Worm (Caenorhabditis elegans): ENCODE data around the gene npr-3.

ce11 chrIV:11461335-11461734 lies 1.6 kb downstream of the npr-3 start:
- TF ChIP-seq pqm-1 (tag; optimal IDR thresholded peaks at IDR 0.05) (no peak), ceh-2 (tag; optimal IDR thresholded peaks at IDR 0.05) (no peak), ets-4 (tag; optimal IDR thresholded peaks at IDR 0.05) (no peak), pha-4 (tag; optimal IDR thresholded peaks at IDR 0.05) (no peak), unc-42 (tag; optimal IDR thresholded peaks at IDR 0.05) (no peak), hlh-30 (tag; optimal IDR thresholded peaks at IDR 0.05; ENCODE audit: insufficient read depth) (no peak), ceh-34 (tag; optimal IDR thresholded peaks at IDR 0.05) (no peak), hlh-8 (tag; optimal IDR thresholded peaks at IDR 0.05) (no peak), F13H6.1 (tag; optimal IDR thresholded peaks at IDR 0.05) (no peak), fkh-10 (GFP tag; optimal IDR thresholded peaks at IDR 0.05) (no peak), hlh-6 (tag; optimal IDR thresholded peaks at IDR 0.05) (no peak)
